Fruit fly (Drosophila melanogaster): ENCODE data around the gene ND-20L.
A peak's percentile ranks its signal among the peaks of the same experiment; 100 is the strongest.

ND-20L gene

dm6 chr3R:29522164-29522563 is 6.6 kb downstream of the ND-20L start (continued):
- TF ChIP-seq tgo (GFP tag; IDR thresholded peaks at IDR 0.05) (no peak; the same call in 2 of the 3 replicates), NK7.1 (GFP tag; optimal IDR thresholded peaks at IDR 0.05) (no peak), CG9609 (GFP tag; optimal IDR thresholded peaks at IDR 0.05) (no peak), Hr78 (GFP tag; optimal IDR thresholded peaks at IDR 0.05) (no peak), CHES-1-like (GFP tag; optimal IDR thresholded peaks at IDR 0.05) (no peak), CG9817 (tag; optimal IDR thresholded peaks at IDR 0.05) (no peak), D19A (tag; optimal IDR thresholded peaks at IDR 0.05) (peak; percentile 66), Stat92E (GFP tag; optimal IDR thresholded peaks at IDR 0.05) (no peak), gcm (GFP tag; optimal IDR thresholded peaks at IDR 0.05) (peak; percentile 46), CG4617 (GFP tag; optimal IDR thresholded peaks at IDR 0.05; ENCODE audit: borderline replicate concordance) (no peak), eyg (GFP tag; optimal IDR thresholded peaks at IDR 0.05) (no peak), nom (GFP tag; optimal IDR thresholded peaks at IDR 0.05) (peak; percentile 32), Pdp1 (GFP tag; optimal IDR thresholded peaks at IDR 0.05) (peak in 1 of 2 experiments; percentile 25), CG1832 (GFP tag; optimal IDR thresholded peaks at IDR 0.05) (no peak), Oaz (GFP tag; IDR thresholded peaks at IDR 0.05) (no peak), sens-2 (GFP tag; IDR thresholded peaks at IDR 0.05) (0 out of 2 replicates have a peak, but pooled peaks have one; percentile 26), NC2α (GFP tag; optimal IDR thresholded peaks at IDR 0.05) (no peak), Sox102F (GFP tag; optimal IDR thresholded peaks at IDR 0.05) (peak; percentile 49), CG7987 (GFP tag; optimal IDR thresholded peaks at IDR 0.05) (no peak), Mrtf (GFP tag; IDR thresholded peaks at IDR 0.05) (no peak), CG4360 (GFP tag; IDR thresholded peaks at IDR 0.05) (no peak), E2f1 (GFP tag; IDR thresholded peaks at IDR 0.05) (peak; percentile 40; the same call in 1 of the 2 replicates), salm (tag; optimal IDR thresholded peaks at IDR 0.05) (no peak), CG16815 (GFP tag; optimal IDR thresholded peaks at IDR 0.05) (peak; percentile 41), CG6254 (GFP tag; optimal IDR thresholded peaks at IDR 0.05) (peak; percentile 32), peb (GFP tag; IDR thresholded peaks at IDR 0.05) (no peak), Aef1 (GFP tag; IDR thresholded peaks at IDR 0.05) (no peak), aop (GFP tag; IDR thresholded peaks at IDR 0.05) (no peak), CG6272 (GFP tag; IDR thresholded peaks at IDR 0.05) (no peak), her (GFP tag; optimal IDR thresholded peaks at IDR 0.05) (no peak), psq (GFP tag; optimal IDR thresholded peaks at IDR 0.05) (no peak), CG6765 (GFP tag; optimal IDR thresholded peaks at IDR 0.05) (no peak), CG32532 (GFP tag; IDR thresholded peaks at IDR 0.05) (no peak), CG8281 (tag; optimal IDR thresholded peaks at IDR 0.05) (peak; percentile 2), CG8359 (GFP tag; optimal IDR thresholded peaks at IDR 0.05; ENCODE audit: borderline replicate concordance) (peak; percentile 15), crc (GFP tag; optimal IDR thresholded peaks at IDR 0.05) (no peak), zfh2 (GFP tag; optimal IDR thresholded peaks at IDR 0.05) (no peak), zfh1 (GFP tag; IDR thresholded peaks at IDR 0.05) (peak; percentile 75), CG11695 (GFP tag; IDR thresholded peaks at IDR 0.05) (no peak), Atf3 (GFP tag; optimal IDR thresholded peaks at IDR 0.05) (no peak), CG6813 (GFP tag; optimal IDR thresholded peaks at IDR 0.05) (no peak), CG5245 (GFP tag; optimal IDR thresholded peaks at IDR 0.05) (peak; percentile 60), CG17802 (tag; optimal IDR thresholded peaks at IDR 0.05) (peak; percentile 33), h (optimal IDR thresholded peaks at IDR 0.05) (no peak), CG2678 (tag; optimal IDR thresholded peaks at IDR 0.05) (peak; percentile 51), HLH3B (GFP tag; IDR thresholded peaks at IDR 0.05) (peak; percentile 28; the same call in 1 of the 2 replicates), CG15514 (GFP tag; optimal IDR thresholded peaks at IDR 0.05) (no peak), wek (GFP tag; optimal IDR thresholded peaks at IDR 0.05) (no peak), Hey (tag; optimal IDR thresholded peaks at IDR 0.05) (no peak), CG15601 (tag; optimal IDR thresholded peaks at IDR 0.05) (peak; percentile 38), Dp (GFP tag; optimal IDR thresholded peaks at IDR 0.05) (no peak)
